Worm (Caenorhabditis elegans) whole organism, late embryonic: ENCODE measurements around the gene let-2.

ENCODE experiments used
- C08G9.2 ChIP-seq: sonication (generic microtip); optimal IDR thresholded peaks from 2 replicates; lab custom pipeline; 2016; ENCODE audit warnings: mild to moderate bottlenecking, missing genetic modification characterization, moderate library complexity, missing compliant biosample characterization
- C38D4.7 ChIP-seq: fragments of 200-800 bp; sonication (Bioruptor generic); optimal IDR thresholded peaks from 2 replicates; lab custom pipeline; 2018; ENCODE audit warnings: mild to moderate bottlenecking, missing genetic modification characterization, moderate library complexity, missing compliant biosample characterization
- K09A11.1 ChIP-seq: sonication (generic microtip); optimal IDR thresholded peaks from 2 replicates; lab custom pipeline; 2017; ENCODE audit warnings: antibody characterized with exemption, mild to moderate bottlenecking, missing genetic modification characterization, missing compliant biosample characterization; ENCODE audit not compliant: insufficient read depth
- ceh-18 ChIP-seq: sonication (generic microtip); optimal IDR thresholded peaks from 2 replicates; lab custom pipeline; 2016; ENCODE audit warnings: missing genetic modification characterization, missing compliant biosample characterization
- ceh-19 ChIP-seq: fragments of 200-800 bp; sonication (Bioruptor generic); optimal IDR thresholded peaks from 2 replicates; lab custom pipeline; 2018; ENCODE audit warnings: mild to moderate bottlenecking, missing genetic modification characterization, missing compliant biosample characterization
- ceh-2 ChIP-seq: sonication (generic microtip); optimal IDR thresholded peaks from 2 replicates; lab custom pipeline; 2016; ENCODE audit warnings: missing genotype, missing genetic modification characterization, missing compliant biosample characterization
- ceh-22 ChIP-seq: sonication (generic microtip); optimal IDR thresholded peaks from 2 replicates; lab custom pipeline; 2017; ENCODE audit warnings: missing biosample characterization, missing genetic modification characterization
- ceh-30 ChIP-seq: fragments of 150-350 bp; optimal IDR thresholded peaks from 2 replicates; lab custom pipeline; 2014; ENCODE audit warnings: missing biosample characterization, missing genetic modification characterization
- ceh-34 ChIP-seq: sonication (generic microtip); optimal IDR thresholded peaks from 2 replicates; lab custom pipeline; 2016; ENCODE audit warnings: mild to moderate bottlenecking, missing genetic modification characterization, missing compliant biosample characterization
- ceh-45 ChIP-seq: fragments of 200-800 bp; sonication (Bioruptor generic); IDR thresholded peaks from 2 replicates; pipeline ENCODE4 v1.3.6; 2022; ENCODE audit warnings: missing genetic modification reagents, missing genetic modification characterization, missing compliant biosample characterization
- ceh-48 ChIP-seq: sonication (generic microtip); optimal IDR thresholded peaks from 2 replicates; lab custom pipeline; 2016; ENCODE audit warnings: missing genetic modification characterization, inconsistent platforms, missing compliant biosample characterization
- che-1 ChIP-seq: sonication (generic microtip); optimal IDR thresholded peaks from 2 replicates; lab custom pipeline; 2016; ENCODE audit warnings: mild to moderate bottlenecking, missing genetic modification characterization, missing compliant biosample characterization
- dve-1 ChIP-seq: sonication (generic microtip); optimal IDR thresholded peaks from 2 replicates; lab custom pipeline; 2017; ENCODE audit warnings: antibody characterized with exemption, mild to moderate bottlenecking, missing genetic modification characterization, missing compliant biosample characterization
- elt-4 ChIP-seq: sonication (generic microtip); optimal IDR thresholded peaks from 2 replicates; lab custom pipeline; 2016; ENCODE audit warnings: missing genetic modification characterization, missing compliant biosample characterization
- fkh-6 ChIP-seq: sonication (generic microtip); optimal IDR thresholded peaks from 2 replicates; lab custom pipeline; 2016; ENCODE audit warnings: missing genetic modification characterization, missing compliant biosample characterization
- hlh-15 ChIP-seq: sonication (generic microtip); optimal IDR thresholded peaks from 2 replicates; lab custom pipeline; 2016; ENCODE audit warnings: missing genetic modification characterization, missing compliant biosample characterization
- hlh-30 ChIP-seq: sonication (generic microtip); optimal IDR thresholded peaks from 2 replicates; lab custom pipeline; 2017; ENCODE audit warnings: antibody characterized with exemption, missing genetic modification characterization, missing compliant biosample characterization; ENCODE audit not compliant: insufficient read depth
- hlh-8 ChIP-seq: sonication (generic microtip); optimal IDR thresholded peaks from 2 replicates; lab custom pipeline; 2016; ENCODE audit warnings: missing genotype, missing genetic modification characterization, missing compliant biosample characterization
- lim-6 ChIP-seq: sonication (generic microtip); optimal IDR thresholded peaks from 2 replicates; lab custom pipeline; 2016; ENCODE audit warnings: missing genetic modification characterization, missing compliant biosample characterization
- madf-2 ChIP-seq: sonication (generic microtip); optimal IDR thresholded peaks from 2 replicates; lab custom pipeline; 2017; ENCODE audit warnings: missing genetic modification characterization, missing compliant biosample characterization
- nfya-1 ChIP-seq: sonication (generic microtip); optimal IDR thresholded peaks from 2 replicates; lab custom pipeline; 2017; ENCODE audit warnings: missing genetic modification characterization, mild to moderate bottlenecking, missing compliant biosample characterization, antibody characterized with exemption, moderate library complexity
- nhr-11 ChIP-seq: fragments of 150-350 bp; optimal IDR thresholded peaks from 2 replicates; lab custom pipeline; 2014; ENCODE audit warnings: missing biosample characterization, missing genetic modification characterization
- nhr-232 ChIP-seq: sonication (generic microtip); optimal IDR thresholded peaks from 2 replicates; lab custom pipeline; 2016; ENCODE audit warnings: missing genetic modification characterization, missing compliant biosample characterization
- npax-4 ChIP-seq: sonication (generic microtip); optimal IDR thresholded peaks from 2 replicates; lab custom pipeline; 2016; ENCODE audit warnings: missing genetic modification characterization, missing compliant biosample characterization
- odd-2 ChIP-seq: sonication (generic microtip); optimal IDR thresholded peaks from 2 replicates; lab custom pipeline; 2017; ENCODE audit warnings: antibody characterized with exemption, mild to moderate bottlenecking, missing genetic modification characterization, missing compliant biosample characterization
- pag-3 ChIP-seq: sonication (generic microtip); optimal IDR thresholded peaks from 2 replicates; lab custom pipeline; 2016; ENCODE audit warnings: missing compliant biosample characterization, missing genetic modification characterization, borderline replicate concordance
- pha-4 ChIP-seq: fragments of 150-350 bp; optimal IDR thresholded peaks from 2 replicates; lab custom pipeline; 2018; ENCODE audit warnings: missing biosample characterization, missing genetic modification reagents, missing genetic modification characterization
- pros-1 ChIP-seq: fragments of 150-350 bp; optimal IDR thresholded peaks from 2 replicates; lab custom pipeline; 2014; ENCODE audit warnings: missing biosample characterization, missing genetic modification reagents, missing genetic modification characterization
- ref-2 ChIP-seq: sonication (generic microtip); optimal IDR thresholded peaks from 2 replicates; lab custom pipeline; 2016; ENCODE audit warnings: missing genetic modification characterization, missing compliant biosample characterization
- rnt-1 ChIP-seq: sonication (generic microtip); optimal IDR thresholded peaks from 2 replicates; lab custom pipeline; 2016; ENCODE audit warnings: missing genetic modification characterization, missing compliant biosample characterization
- sdc-2 ChIP-seq: sonication (generic microtip); optimal IDR thresholded peaks from 2 replicates; lab custom pipeline; 2016; ENCODE audit warnings: missing genotype, missing genetic modification characterization, missing compliant biosample characterization
- sox-4 ChIP-seq: sonication (generic microtip); optimal IDR thresholded peaks from 2 replicates; lab custom pipeline; 2017; ENCODE audit warnings: mild to moderate bottlenecking, missing genetic modification characterization, inconsistent platforms, missing compliant biosample characterization
- tbx-2 ChIP-seq: sonication (generic microtip); optimal IDR thresholded peaks from 2 replicates; lab custom pipeline; 2016; ENCODE audit warnings: missing genetic modification characterization, missing compliant biosample characterization
- ttx-3 ChIP-seq: sonication (generic microtip); optimal IDR thresholded peaks from 2 replicates; lab custom pipeline; 2016; ENCODE audit warnings: missing genetic modification reagents, missing genetic modification characterization, missing compliant biosample characterization
- unc-86 ChIP-seq: sonication (generic microtip); optimal IDR thresholded peaks from 2 replicates; lab custom pipeline; 2016; ENCODE audit warnings: missing genetic modification characterization, missing compliant biosample characterization
- zip-5 ChIP-seq: sonication (generic microtip); optimal IDR thresholded peaks from 2 replicates; lab custom pipeline; 2016; ENCODE audit warnings: missing genetic modification characterization, missing compliant biosample characterization
- ztf-16 ChIP-seq: sonication (generic microtip); optimal IDR thresholded peaks from 2 replicates; lab custom pipeline; 2017; ENCODE audit warnings: missing genetic modification characterization, missing compliant biosample characterization

let-2 gene

ce11 chrX:16403424-16403823, 14.3 kb upstream of the let-2 start:
- TF ChIP-seq ceh-19 (GFP tag; lab: Kevin White, UChicago): no peak

- TF ChIP-seq nhr-232 (tag; lab: Kevin White, UChicago) (no peak), dve-1 (tag; lab: Kevin White, UChicago) (no peak), nfya-1 (tag; lab: Kevin White, UChicago) (no peak), odd-2 (tag; lab: Kevin White, UChicago) (no peak), fkh-6 (tag; lab: Kevin White, UChicago) (no peak), hlh-30 (tag; lab: Kevin White, UChicago) (no peak)
- TF ChIP-seq, all 69 proteins: peak for 0
Observed at ce11 chrX:16402787-16403186, 13.6 kb upstream of the let-2 start.

ce11 chrX:16402303-16402702, 13.2 kb upstream of the let-2 start:
- TF ChIP-seq ceh-2 (tag; lab: Kevin White, UChicago): no peak
- no peak for TF ChIP-seq sdc-2 (tag; lab: Kevin White, UChicago)
- no peak for TF ChIP-seq ceh-45 (GFP tag; lab: Robert Waterston, UW)
- no peak for TF ChIP-seq C38D4.7 (GFP tag; lab: Kevin White, UChicago)
- TF ChIP-seq zip-5: no peak
- TF ChIP-seq ceh-22 (tag; lab: Kevin White, UChicago): no peak
- TF ChIP-seq sox-4: no peak
- TF ChIP-seq pha-4 (tag; lab: Kevin White, UChicago): no peak
- TF ChIP-seq odd-2 (tag; lab: Kevin White, UChicago): no peak
- TF ChIP-seq madf-2: no peak

ce11 chrX:16400897-16401296, 11.8 kb upstream of the let-2 start:
- TF ChIP-seq pros-1 (no peak), unc-86 (tag; lab: Kevin White, UChicago) (no peak), rnt-1 (tag; lab: Kevin White, UChicago) (no peak), ztf-16 (no peak), ceh-2 (tag; lab: Kevin White, UChicago) (no peak), ceh-30 (tag; lab: Kevin White, UChicago) (no peak), ref-2 (tag; lab: Kevin White, UChicago) (no peak), npax-4 (tag; lab: Kevin White, UChicago) (no peak), nhr-232 (tag; lab: Kevin White, UChicago) (no peak), hlh-30 (tag; lab: Kevin White, UChicago) (no peak), hlh-15 (tag; lab: Kevin White, UChicago) (no peak), ttx-3 (tag; lab: Kevin White, UChicago) (no peak), C08G9.2 (tag; lab: Kevin White, UChicago) (no peak), pag-3 (tag; lab: Kevin White, UChicago) (no peak), ceh-22 (tag; lab: Kevin White, UChicago) (no peak), elt-4 (tag; lab: Kevin White, UChicago) (no peak)

- TF ChIP-seq K09A11.1 (tag; lab: Kevin White, UChicago) (no peak), che-1 (tag; lab: Kevin White, UChicago) (no peak), ceh-30 (tag; lab: Kevin White, UChicago) (no peak), ceh-34 (no peak), ceh-19 (GFP tag; lab: Kevin White, UChicago) (no peak), zip-5 (no peak), tbx-2 (tag; lab: Kevin White, UChicago) (no peak), pros-1 (no peak), hlh-8 (tag; lab: Kevin White, UChicago) (no peak), ceh-48 (tag; lab: Kevin White, UChicago) (no peak), ceh-22 (tag; lab: Kevin White, UChicago) (no peak), nhr-11 (tag; lab: Kevin White, UChicago) (no peak), nhr-232 (tag; lab: Kevin White, UChicago) (no peak), madf-2 (no peak), ceh-18 (tag; lab: Kevin White, UChicago) (no peak), lim-6 (no peak)
Observed at ce11 chrX:16398420-16398925, 9.3 kb upstream of the let-2 start, which contains the start of gene F01G12.18. Gene F01G12.18, minus strand, starts transcription at chrX:16398470.
